Worm (Caenorhabditis elegans): ENCODE measurements around the gene acs-3.

ce11 chrV:1945875-1946274 is 23.5 kb upstream of the acs-3 start:
- no peak for TF ChIP-seq sea-2 (GFP tag; IDR thresholded peaks at IDR 0.05)
- no peak for TF ChIP-seq hmg-1.2 (GFP tag; IDR thresholded peaks at IDR 0.05)
- TF ChIP-seq nhr-80 (tag; optimal IDR thresholded peaks at IDR 0.05), result no peak
- no peak for TF ChIP-seq madf-6 (GFP tag; IDR thresholded peaks at IDR 0.05)
- TF ChIP-seq lin-40 (tag; optimal IDR thresholded peaks at IDR 0.05), result no peak
- TF ChIP-seq unc-62 (GFP tag; optimal IDR thresholded peaks at IDR 0.05), result no peak
- no peak for TF ChIP-seq ama-1 (optimal IDR thresholded peaks at IDR 0.05)
- no peak for TF ChIP-seq ama-1 (GFP tag; optimal IDR thresholded peaks at IDR 0.05)
- TF ChIP-seq egl-18 (GFP tag; IDR thresholded peaks at IDR 0.05), result no peak
